Worm (Caenorhabditis elegans): ENCODE data around the gene F09G2.1.

The F09G2.1 gene

ce11 chrV:7218988-7219387 is 19.0 kb downstream of the F09G2.1 start, which contains the start of gene C13F10.5:
TSS of gene C13F10.5 (minus strand) at chrV:7219088.
- TF ChIP-seq tbx-9 (tag; optimal IDR thresholded peaks at IDR 0.05; ENCODE audit: borderline replicate concordance) (no peak), ets-4 (GFP tag; optimal IDR thresholded peaks at IDR 0.05) (no peak), ztf-22 (GFP tag; optimal IDR thresholded peaks at IDR 0.05) (no peak), die-1 (tag; optimal IDR thresholded peaks at IDR 0.05) (no peak), T07F8.4 (tag; optimal IDR thresholded peaks at IDR 0.05) (no peak), sptf-2 (GFP tag; optimal IDR thresholded peaks at IDR 0.05) (no peak), him-1 (tag; optimal IDR thresholded peaks at IDR 0.05) (no peak), mel-28 (tag; optimal IDR thresholded peaks at IDR 0.05; ENCODE audit: borderline replicate concordance) (no peak), attf-5 (GFP tag; optimal IDR thresholded peaks at IDR 0.05) (no peak), fkh-3 (tag; optimal IDR thresholded peaks at IDR 0.05) (no peak), ceh-40 (GFP tag; IDR thresholded peaks at IDR 0.05) (no peak), madf-6 (GFP tag; IDR thresholded peaks at IDR 0.05) (no peak), ztf-6 (GFP tag; IDR thresholded peaks at IDR 0.05) (no peak), snpc-1.1 (tag; optimal IDR thresholded peaks at IDR 0.05; ENCODE audit: insufficient read depth) (no peak), sdz-38 (tag; optimal IDR thresholded peaks at IDR 0.05) (no peak), rcor-1 (GFP tag; IDR thresholded peaks at IDR 0.05) (no peak), snpc-3.4 (tag; optimal IDR thresholded peaks at IDR 0.05) (no peak), K11D2.4 (GFP tag; IDR thresholded peaks at IDR 0.05) (no peak), ama-1 (optimal IDR thresholded peaks at IDR 0.05) (no peak), ama-1 (GFP tag; optimal IDR thresholded peaks at IDR 0.05) (no peak), lsy-27 (tag; optimal IDR thresholded peaks at IDR 0.05; ENCODE audit: borderline replicate concordance, insufficient read depth) (no peak)

ce11 chrV:7220973-7221519 is 21.0 kb downstream of the F09G2.1 start, which contains the start of the genes C13F10.8, C13F10.6 and kxd-1:
TSS of gene C13F10.8 (minus strand) at chrV:7221023.
TSS of gene C13F10.6 (minus strand) at chrV:7221039.
TSS of gene kxd-1 (plus strand) at chrV:7221469.
- TF ChIP-seq attf-3 (GFP tag; conservative IDR thresholded peaks at IDR 0.05) (no peak), efl-1 (GFP tag; optimal IDR thresholded peaks at IDR 0.05) (no peak), egrh-3 (GFP tag; IDR thresholded peaks at IDR 0.05) (no peak), attf-5 (GFP tag; optimal IDR thresholded peaks at IDR 0.05) (peak; percentile 5), madf-3 (GFP tag; IDR thresholded peaks at IDR 0.05) (0 out of 2 replicates have a peak, but pooled peaks have one; percentile 70), madf-6 (GFP tag; IDR thresholded peaks at IDR 0.05) (peak; percentile 19; the same call in 1 of the 2 replicates), cebp-1 (GFP tag; IDR thresholded peaks at IDR 0.05) (no peak), cebp-1 (tag; optimal IDR thresholded peaks at IDR 0.05) (peak; percentile 38), sea-2 (GFP tag; IDR thresholded peaks at IDR 0.05) (no peak), ztf-18 (tag; optimal IDR thresholded peaks at IDR 0.05) (peak; percentile 40), tbx-9 (tag; optimal IDR thresholded peaks at IDR 0.05; ENCODE audit: borderline replicate concordance) (no peak), mes-4 (tag; optimal IDR thresholded peaks at IDR 0.05) (no peak)

ce11 chrV:7223152-7223551 is 23.1 kb downstream of the F09G2.1 start, which contains the start of gene C13F10.7:
TSS of gene C13F10.7 (minus strand) at chrV:7223252.
- TF ChIP-seq F37B4.10 (GFP tag; IDR thresholded peaks at IDR 0.05) (no peak), snpc-3.4 (tag; optimal IDR thresholded peaks at IDR 0.05) (no peak), ztf-3 (GFP tag; optimal IDR thresholded peaks at IDR 0.05) (no peak), rpc-1 (optimal IDR thresholded peaks at IDR 0.05) (no peak), rpc-1 (tag; optimal IDR thresholded peaks at IDR 0.05) (no peak), fkh-3 (tag; optimal IDR thresholded peaks at IDR 0.05) (no peak)

DNA sequence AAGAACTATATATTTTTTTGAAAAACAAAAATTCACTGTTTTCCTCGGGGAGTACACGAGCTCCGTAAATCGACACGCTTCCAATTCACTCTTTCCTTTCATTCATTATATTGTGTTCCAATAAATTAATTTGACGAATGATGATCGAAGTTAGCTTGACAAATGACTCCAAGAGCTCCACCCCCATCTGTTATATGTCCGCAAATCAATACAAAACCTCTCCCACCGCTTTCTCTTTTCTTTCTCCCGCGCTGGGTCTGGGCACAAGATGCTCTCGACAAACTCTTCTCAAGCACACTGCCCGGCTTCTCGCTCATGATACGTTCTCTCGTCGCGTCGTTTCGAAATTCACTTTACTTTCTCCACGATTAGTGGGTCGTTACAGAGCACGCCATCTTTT is 23.9 kb downstream of the F09G2.1 start, which contains the start of gene C13F10.1:
C13F10.1 (plus strand) TSS at position 138 of the 400 bp plus-strand sequence.
- TF ChIP-seq ztf-28 (GFP tag; IDR thresholded peaks at IDR 0.05) (no peak), mcd-1 (GFP tag; IDR thresholded peaks at IDR 0.05) (no peak), egl-18 (GFP tag; IDR thresholded peaks at IDR 0.05) (no peak), aptf-3 (GFP tag; IDR thresholded peaks at IDR 0.05) (no peak), ztf-3 (GFP tag; optimal IDR thresholded peaks at IDR 0.05) (no peak), ceh-40 (GFP tag; IDR thresholded peaks at IDR 0.05) (no peak), sptf-2 (GFP tag; optimal IDR thresholded peaks at IDR 0.05) (no peak), cebp-1 (GFP tag; IDR thresholded peaks at IDR 0.05) (no peak), cebp-1 (tag; optimal IDR thresholded peaks at IDR 0.05) (peak; percentile 39), ztf-6 (GFP tag; IDR thresholded peaks at IDR 0.05) (no peak), B0019.2 (GFP tag; conservative IDR thresholded peaks at IDR 0.05) (no peak), zfh-2 (GFP tag; conservative IDR thresholded peaks at IDR 0.05) (0 out of 2 replicates have a peak, but pooled peaks have one; percentile 15), chd-7 (tag; optimal IDR thresholded peaks at IDR 0.05) (no peak), B0336.3 (GFP tag; IDR thresholded peaks at IDR 0.05) (no peak), Y53F4B.3 (GFP tag; IDR thresholded peaks at IDR 0.05) (no peak), C17E4.6 (GFP tag; IDR thresholded peaks at IDR 0.05) (no peak), rcor-1 (GFP tag; IDR thresholded peaks at IDR 0.05) (0 out of 2 replicates have a peak, but pooled peaks have one; percentile 17)
